Worm (Caenorhabditis elegans): ENCODE results near the gene srh-95.

ce11 chrV:16277918-16278317 lies 31.2 kb downstream of the srh-95 start, which contains the start of gene cyp-37B1:
- TF ChIP-seq tab-1 (GFP tag; IDR thresholded peaks at IDR 0.05) (no peak), ztf-23 (GFP tag; IDR thresholded peaks at IDR 0.05) (no peak), flt-1 (GFP tag; IDR thresholded peaks at IDR 0.05) (no peak)
